Fruit fly (Drosophila melanogaster) whole organism, larva: ENCODE measurements around the gene CG8568.

ENCODE experiments used
- noc ChIP-seq: fragments of 200-800 bp; sonication (Bioruptor generic); optimal IDR thresholded peaks from 3 replicates; lab custom pipeline; 2019; ENCODE audit warnings: missing biosample characterization, mild to moderate bottlenecking, missing genetic modification characterization, moderate library complexity

CG8568 gene

DNA sequence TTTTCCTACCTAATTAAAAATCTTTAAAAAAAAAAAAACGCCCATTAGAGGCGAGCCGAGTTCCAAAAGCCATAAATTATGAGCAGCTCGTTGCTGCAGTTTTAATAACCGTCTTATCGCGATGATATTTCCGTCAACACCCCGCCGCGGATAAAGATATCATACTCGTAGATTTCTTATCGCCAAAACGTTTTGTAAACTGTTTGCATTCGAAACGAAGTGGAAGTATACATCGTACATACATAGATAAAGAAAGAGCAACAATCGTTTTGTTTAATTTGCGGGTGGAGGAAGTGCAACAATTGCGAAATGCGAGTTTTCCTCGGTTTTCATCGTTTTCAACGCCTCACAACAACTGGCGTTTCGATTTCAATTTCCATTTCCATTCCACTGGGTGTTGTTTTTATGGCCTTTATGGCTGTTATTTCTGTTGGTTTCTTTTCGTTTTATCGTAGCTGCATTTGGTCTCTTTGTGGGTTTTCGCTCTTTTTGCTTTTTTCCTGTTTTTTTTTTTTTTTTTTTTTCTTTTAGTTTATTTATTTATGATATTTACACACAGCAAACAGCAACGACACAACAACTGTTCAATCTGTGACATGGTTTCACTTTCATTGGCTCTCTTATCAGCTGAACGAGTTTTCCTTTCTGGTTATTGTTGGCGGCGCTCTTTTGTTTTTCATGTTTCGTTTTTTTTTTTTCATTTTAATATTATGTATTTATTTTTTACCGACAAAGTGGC lies 20.8 kb upstream of the CG8568 start:
- TF ChIP-seq noc, result no peak

DNA sequence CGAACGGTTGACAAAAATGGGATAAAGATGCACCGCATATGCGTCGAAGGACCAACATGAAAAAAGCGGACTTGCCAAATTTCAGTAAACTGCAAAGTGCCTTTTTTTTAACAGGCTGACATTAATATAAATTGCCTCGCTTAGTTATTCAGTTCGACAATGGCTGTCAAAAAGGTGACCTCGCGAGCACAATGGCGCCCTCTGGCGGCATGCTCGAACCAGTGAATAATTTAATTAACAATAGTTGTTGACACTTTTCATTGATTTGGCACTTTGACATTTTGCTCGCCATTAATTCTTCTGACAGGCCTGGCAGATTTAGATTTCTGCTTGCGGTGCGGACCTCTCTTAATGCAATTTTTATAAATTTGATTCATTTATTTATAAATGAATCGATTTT lies 20.1 kb upstream of the CG8568 start:
- no peak for TF ChIP-seq noc

DNA sequence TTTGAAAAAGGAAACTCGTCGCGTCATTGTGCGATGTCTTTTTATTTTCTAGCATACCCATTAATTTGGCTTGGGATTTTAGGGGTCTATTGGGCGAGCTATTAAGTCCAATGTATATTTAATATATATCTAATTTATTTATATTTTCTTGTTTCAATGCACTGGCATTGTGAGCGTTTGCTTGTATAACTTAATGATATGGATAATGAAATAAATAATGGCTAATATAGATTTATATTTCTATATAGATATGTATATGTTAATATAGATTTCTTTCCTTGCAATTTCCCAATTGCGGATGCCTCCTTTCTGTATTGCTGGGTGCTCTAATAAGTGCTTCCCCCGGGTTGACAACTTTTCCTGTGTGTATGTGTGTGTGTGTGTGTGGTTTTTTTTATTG lies 19.2 kb upstream of the CG8568 start:
- TF ChIP-seq noc, result no peak

DNA sequence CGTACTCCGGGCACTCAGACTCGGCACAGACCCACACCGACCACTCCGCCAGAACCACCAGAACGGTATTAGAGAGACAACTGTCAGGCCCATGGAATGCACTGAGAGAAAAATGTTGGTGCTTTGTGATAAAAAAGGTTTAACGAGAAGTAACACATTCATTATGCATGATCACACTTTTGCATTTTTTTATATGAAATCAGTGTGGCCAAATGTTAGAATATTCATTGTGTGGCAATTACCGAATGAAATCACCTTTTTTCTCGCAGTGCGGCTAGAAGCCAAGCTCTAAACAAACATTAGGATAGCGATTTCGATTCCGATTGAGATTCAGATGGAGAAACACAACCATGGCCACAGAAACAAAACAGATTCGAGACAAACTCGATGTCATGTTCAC lies 13.2 kb upstream of the CG8568 start:
- TF ChIP-seq noc, result peak; percentile 31

DNA sequence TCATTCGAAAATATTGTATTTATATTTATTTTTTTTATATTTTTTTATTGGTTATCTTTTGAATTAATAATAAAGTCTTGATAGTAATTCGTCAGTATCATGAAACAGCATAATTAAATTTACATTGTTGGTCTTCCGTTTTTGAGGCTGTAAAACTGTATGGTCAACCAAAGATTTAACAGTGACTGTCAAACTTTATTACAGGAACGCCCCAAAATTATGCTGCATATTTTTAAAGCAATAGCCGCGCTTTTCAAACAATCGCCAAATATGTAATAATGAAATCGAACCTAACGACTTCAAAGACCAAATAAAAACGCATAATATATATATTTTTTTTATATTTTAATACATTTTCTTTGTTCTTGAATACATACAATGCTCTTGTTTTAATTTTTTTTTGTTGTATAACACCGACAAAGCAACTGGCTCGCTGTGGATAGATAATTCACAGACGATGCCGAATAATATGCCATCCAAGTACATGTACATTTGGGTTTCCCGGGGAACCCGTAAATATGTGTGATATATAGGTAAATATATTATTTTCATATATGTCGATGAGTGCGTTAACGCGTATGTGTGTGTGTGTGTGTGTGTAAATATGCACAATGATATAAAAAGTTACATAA lies 3.6 kb upstream of the CG8568 start:
- no peak for TF ChIP-seq noc

DNA sequence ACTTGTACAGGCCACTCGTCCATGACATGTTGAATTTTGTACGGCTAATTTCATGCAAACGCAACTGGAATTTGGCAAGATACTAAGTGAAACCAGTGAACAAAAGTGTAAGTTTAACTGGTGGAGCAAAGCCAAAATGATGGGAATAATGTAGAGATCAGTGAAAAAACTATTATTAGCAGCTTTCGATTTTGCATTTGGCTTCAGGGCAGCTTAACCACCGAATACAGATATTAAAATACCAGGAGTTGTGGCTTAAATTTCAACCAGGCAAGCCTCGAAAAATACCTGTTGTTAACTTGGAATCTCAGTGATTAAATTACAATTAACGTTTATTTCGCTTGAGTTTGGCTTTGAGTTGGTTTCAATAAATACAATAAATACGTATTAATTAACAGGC lies 3.7 kb downstream of the CG8568 start, which contains the start of gene p-cup:
Gene p-cup, minus strand, starts transcription at position 101 of the 400 bp plus-strand sequence.
- TF ChIP-seq noc, result no peak

DNA sequence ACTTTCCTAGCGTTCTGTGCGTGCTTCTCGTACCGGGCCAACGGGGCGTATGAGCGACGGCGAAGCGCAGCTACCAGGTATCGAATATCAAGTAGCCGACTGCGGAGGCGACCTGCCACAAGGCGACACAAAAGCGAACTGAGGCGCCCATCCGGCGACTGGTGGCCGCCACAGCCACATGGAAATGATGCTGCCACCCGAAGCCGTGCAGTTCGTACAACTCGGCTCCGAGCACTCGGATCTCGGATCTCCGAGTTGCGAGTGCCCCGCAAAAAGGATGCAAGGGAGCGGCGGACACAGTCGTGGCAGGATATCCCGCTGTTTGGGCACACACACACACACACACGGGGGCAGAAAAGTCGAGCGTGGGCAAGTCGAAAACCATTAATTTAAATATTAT lies 8.5 kb downstream of the CG8568 start, which contains the start of the genes CG12994 and CG46464:
Gene CG12994, minus strand, starts transcription at position 115 of the 400 bp plus-strand sequence.
Gene CG46464, minus strand, starts transcription at position 115 of the 400 bp plus-strand sequence.
- no peak for TF ChIP-seq noc

DNA sequence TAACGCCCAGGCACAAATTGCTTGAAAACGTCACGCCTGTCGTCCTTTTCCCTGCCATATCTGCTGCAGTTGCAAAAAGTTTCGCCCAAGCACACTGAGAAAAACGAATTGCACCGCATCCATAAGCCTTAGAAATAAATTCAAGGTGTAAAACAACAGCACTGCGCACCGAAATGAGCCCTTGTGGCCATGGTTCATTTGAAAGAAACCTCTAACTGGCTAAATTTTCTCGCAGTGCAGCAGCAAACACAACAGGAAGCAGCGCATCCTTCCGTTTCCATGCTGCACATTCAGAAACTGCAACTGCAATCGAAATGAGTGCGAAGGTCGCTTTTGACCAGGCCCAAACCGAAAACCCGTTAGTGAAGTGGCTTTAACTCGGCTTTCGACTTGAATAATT lies 28.0 kb downstream of the CG8568 start:
- no peak for TF ChIP-seq noc

DNA sequence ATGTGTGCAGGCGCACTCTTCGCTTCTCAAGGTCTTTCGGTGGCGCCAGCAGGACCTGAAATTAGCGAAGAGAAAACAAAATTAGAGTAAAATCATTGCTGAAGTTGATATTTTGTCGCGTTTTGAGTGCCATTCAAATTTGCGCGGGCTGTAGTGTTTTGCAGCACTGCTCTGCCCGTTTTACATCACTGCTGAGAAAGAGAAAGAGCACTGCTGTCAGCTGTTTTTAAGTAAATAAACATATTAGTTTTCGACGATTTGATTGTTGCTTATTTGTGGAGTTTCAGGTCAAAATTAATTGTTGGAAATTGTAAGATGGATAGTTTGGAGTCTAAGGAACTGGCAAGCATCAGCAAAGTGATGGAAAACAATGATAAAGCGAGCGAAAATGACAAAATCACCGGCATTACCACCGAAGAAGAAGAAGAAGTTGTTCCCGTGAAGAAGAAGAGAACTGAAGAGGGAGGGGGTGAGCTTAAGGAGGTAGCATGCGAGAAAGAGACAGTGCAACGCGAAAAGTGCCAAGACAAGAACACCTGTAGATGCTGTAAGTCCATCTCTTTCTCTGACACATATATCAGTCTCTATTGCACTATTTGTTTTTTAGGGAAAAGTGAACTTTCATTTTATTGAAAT lies 28.9 kb downstream of the CG8568 start, which contains the start of gene ENGase:
Gene ENGase, plus strand, starts transcription at position 282 of the 636 bp plus-strand sequence.
- no peak for TF ChIP-seq noc

DNA sequence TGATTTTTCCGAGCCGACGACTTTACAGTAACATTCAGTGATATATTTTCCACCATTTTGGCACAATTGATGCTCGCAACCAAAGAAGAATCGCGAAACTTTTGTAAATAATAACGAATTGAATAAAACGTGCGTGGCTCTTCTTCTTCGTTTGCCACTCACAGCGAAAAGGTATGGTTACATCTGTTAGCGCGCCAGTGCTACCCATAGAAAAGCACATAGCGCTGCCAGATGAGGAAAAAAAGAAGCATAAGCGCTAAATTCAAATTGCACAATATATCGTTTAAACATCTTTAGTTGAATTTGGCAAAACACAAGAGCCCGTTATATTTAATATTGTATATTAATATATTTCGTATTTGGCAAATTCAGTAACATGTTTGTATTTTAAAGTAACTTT lies 30.4 kb downstream of the CG8568 start, which contains the start of gene CG8611:
Gene CG8611, minus strand, starts transcription at position 159 of the 400 bp plus-strand sequence.
- no peak for TF ChIP-seq noc

DNA sequence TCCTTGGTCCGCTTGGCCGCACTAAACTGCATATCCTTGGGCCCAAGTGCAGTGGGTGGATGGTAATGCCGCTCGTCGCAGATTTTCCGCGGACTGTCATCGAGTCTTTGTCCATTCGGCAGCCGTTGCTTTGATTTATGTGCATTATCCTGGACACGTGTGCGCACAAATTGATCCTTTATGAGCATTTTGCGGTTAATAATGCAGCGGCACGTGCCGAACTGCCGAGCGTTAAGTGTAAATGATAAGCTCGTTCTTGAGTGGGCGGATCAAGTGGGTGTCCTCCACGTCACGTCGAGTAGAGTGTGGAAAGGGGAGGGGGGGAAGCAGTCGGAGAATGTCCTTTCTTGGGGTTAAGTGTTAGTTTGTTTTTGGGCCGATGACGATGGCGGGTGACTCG lies 44.6 kb downstream of the CG8568 start:
- TF ChIP-seq noc, result no peak

DNA sequence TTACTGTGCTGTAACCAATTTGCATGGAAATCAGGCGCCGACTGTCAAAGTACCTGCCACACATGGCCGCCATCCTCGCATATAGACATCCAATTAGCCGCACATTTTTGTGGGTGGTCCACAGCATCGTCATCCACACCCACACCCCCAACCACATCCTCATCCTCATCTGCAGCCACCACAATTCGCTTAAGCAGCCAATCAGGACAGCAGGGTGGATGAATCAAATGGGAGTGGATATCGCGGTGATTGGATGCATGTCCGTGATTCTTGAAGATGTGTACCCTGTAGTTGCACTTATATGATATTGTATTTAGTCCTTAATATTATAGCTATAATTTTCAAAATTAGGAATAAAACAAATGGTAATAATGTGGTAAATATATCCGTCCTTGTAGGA lies 47.5 kb downstream of the CG8568 start:
- TF ChIP-seq noc, result no peak
